Fruit fly (Drosophila melanogaster): Measurements from ENCODE around the gene CG10347.

DNA sequence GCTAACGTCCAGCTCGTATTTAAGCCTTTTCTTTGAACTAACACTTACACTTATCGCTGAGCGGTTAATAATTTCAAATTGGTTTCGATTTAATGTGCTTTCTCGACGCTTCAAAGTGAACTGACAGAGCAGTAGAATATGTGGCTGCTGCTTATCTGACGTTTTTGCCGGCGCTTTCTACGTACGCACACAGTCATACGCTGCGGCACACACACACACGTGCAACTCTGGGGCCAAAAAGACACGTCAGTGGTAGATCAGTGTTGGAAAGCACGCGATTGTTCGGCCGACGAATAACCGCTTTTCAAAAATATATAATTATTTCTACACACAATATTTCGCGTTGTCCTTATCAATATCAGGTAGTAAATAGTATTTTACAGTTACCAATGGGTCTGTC lies 48.5 kb downstream of the CG10347 start:
- no peak for TF ChIP-seq CTCF (optimal IDR thresholded peaks at IDR 0.05)
- no peak for TF ChIP-seq CG8478 (optimal IDR thresholded peaks at IDR 0.05)
